Worm (Caenorhabditis elegans): ENCODE data around the gene ZC53.22.
A peak's percentile ranks its signal among the peaks of the same experiment; 100 is the strongest.

- TF ChIP-seq nhr-237 (tag; optimal IDR thresholded peaks at IDR 0.05), result peak; percentile 12
- peak; percentile 5 for TF ChIP-seq pha-4 (tag; optimal IDR thresholded peaks at IDR 0.05)
- no peak for TF ChIP-seq snpc-4 (tag; optimal IDR thresholded peaks at IDR 0.05)
- TF ChIP-seq cnd-1 (tag; optimal IDR thresholded peaks at IDR 0.05), result peak; percentile 82
These were observed 41.5 kb downstream of the ZC53.22 start for ce11 chrX:1880665-1881064.

All from whole organism, mixed stage, embryonic.